Worm (Caenorhabditis elegans): Measurements from ENCODE around the gene B0222.1.

ce11 chrV:9157597-9157996 lies 23.5 kb downstream of the B0222.1 start:
- TF ChIP-seq dao-5 (tag; optimal IDR thresholded peaks at IDR 0.05) (no peak), W03F9.2 (tag; optimal IDR thresholded peaks at IDR 0.05) (no peak)

Measured in whole organism, L4/young adult.